Worm (Caenorhabditis elegans) whole organism, L4 larva: Measurements from ENCODE around the gene acr-16.

Source experiments
- Y75B8A.6 ChIP-seq: fragments of 200-800 bp; sonication (Bioruptor generic); IDR thresholded peaks from 2 replicates; pipeline ENCODE4 v1.3.6; 2022; ENCODE audit warnings: missing genetic modification reagents, missing genetic modification characterization, missing compliant biosample characterization
- cey-2 ChIP-seq: sonication (generic microtip); optimal IDR thresholded peaks from 3 replicates; lab custom pipeline; 2017; ENCODE audit warnings: missing genetic modification characterization, mild to moderate bottlenecking, missing compliant biosample characterization, antibody characterized with exemption, borderline replicate concordance; ENCODE audit not compliant: insufficient read depth
- egl-43 ChIP-seq: fragments of 200-800 bp; sonication (Bioruptor generic); IDR thresholded peaks from 2 replicates; pipeline ENCODE4 v1.3.6; 2022; ENCODE audit warnings: missing genetic modification reagents, missing genetic modification characterization, missing compliant biosample characterization
- fkh-10 ChIP-seq: fragments of 150-350 bp; optimal IDR thresholded peaks from 2 replicates; lab custom pipeline; 2014; ENCODE audit warnings: missing biosample characterization, missing genetic modification reagents, missing genetic modification characterization
- fos-1 ChIP-seq: fragments of 150-350 bp; optimal IDR thresholded peaks from 2 replicates; lab custom pipeline; 2014; ENCODE audit warnings: missing biosample characterization, missing genetic modification characterization
- jun-1 ChIP-seq: fragments of 150-350 bp; optimal IDR thresholded peaks from 2 replicates; lab custom pipeline; 2014; ENCODE audit warnings: missing biosample characterization, missing genetic modification reagents, missing genetic modification characterization
- lir-3 ChIP-seq: sonication (generic microtip); optimal IDR thresholded peaks from 2 replicates; lab custom pipeline; 2016; ENCODE audit warnings: mild to moderate bottlenecking, missing genetic modification characterization, missing compliant biosample characterization
- mdl-1 ChIP-seq, 2 experiments: fragments of 150-350 bp in 1 of 2; sonication (generic microtip) in 1 of 2; optimal IDR thresholded peaks; 2 replicates each; lab custom pipeline; 2014 to 2017; ENCODE audit warnings: missing biosample characterization in 2 of 2, missing genetic modification characterization in 2 of 2
- mdt-29 ChIP-seq: fragments of 200-800 bp; sonication (Bioruptor generic); IDR thresholded peaks from 2 replicates; pipeline ENCODE4 v1.3.6; 2022; ENCODE audit warnings: missing genetic modification reagents, missing genetic modification characterization, missing compliant biosample characterization
- nhr-102 ChIP-seq: sonication (generic microtip); optimal IDR thresholded peaks from 2 replicates; lab custom pipeline; 2016; ENCODE audit warnings: mild to moderate bottlenecking, missing genetic modification characterization, moderate library complexity, missing compliant biosample characterization
- nhr-11 ChIP-seq: fragments of 150-350 bp; optimal IDR thresholded peaks from 2 replicates; lab custom pipeline; 2014; ENCODE audit warnings: missing biosample characterization, missing genetic modification characterization
- nhr-25 ChIP-seq: sonication (generic microtip); optimal IDR thresholded peaks from 2 replicates; lab custom pipeline; 2017; ENCODE audit warnings: missing genetic modification characterization, mild to moderate bottlenecking, missing compliant biosample characterization, antibody characterized with exemption, moderate library complexity, borderline replicate concordance; ENCODE audit not compliant: insufficient read depth
- unc-39 ChIP-seq: sonication (generic microtip); optimal IDR thresholded peaks from 2 replicates; lab custom pipeline; 2017; ENCODE audit warnings: missing biosample characterization, missing genetic modification characterization
- zfp-2 ChIP-seq: sonication (generic microtip); optimal IDR thresholded peaks from 2 replicates; lab custom pipeline; 2016; ENCODE audit warnings: mild to moderate bottlenecking, missing genetic modification characterization, missing compliant biosample characterization

- no peak for TF ChIP-seq zfp-2 (tag; lab: Kevin White, UChicago)
- TF ChIP-seq fos-1 (tag; lab: Kevin White, UChicago), result no peak
- no peak for TF ChIP-seq nhr-25 (tag; lab: Kevin White, UChicago)
- TF ChIP-seq jun-1 (tag; lab: Kevin White, UChicago), result no peak
- TF ChIP-seq lir-3 (tag; lab: Kevin White, UChicago), result no peak
- no peak for TF ChIP-seq egl-43 (GFP tag; lab: Robert Waterston, UW)
- no peak for TF ChIP-seq cey-2 (tag; lab: Kevin White, UChicago)
- no peak for TF ChIP-seq nhr-11 (tag; lab: Kevin White, UChicago)
- TF ChIP-seq Y75B8A.6 (GFP tag; lab: Robert Waterston, UW), result no peak
- TF ChIP-seq fkh-10 (GFP tag; lab: Kevin White, UChicago), result peak; percentile 57
- TF ChIP-seq unc-39 (tag; lab: Kevin White, UChicago), result no peak
- TF ChIP-seq nhr-102 (tag; lab: Kevin White, UChicago), result no peak
- no peak for TF ChIP-seq mdl-1 (tag; optimal IDR thresholded peaks at IDR 0.05; lab: Kevin White, UChicago)
- TF ChIP-seq mdt-29 (GFP tag; lab: Robert Waterston, UW), result no peak
These were observed 31.8 kb downstream of the acr-16 start for ce11 chrV:8592691-8593307.
